ENCODE assay signal across 2 worm cellular contexts in the genomic region with DNA sequence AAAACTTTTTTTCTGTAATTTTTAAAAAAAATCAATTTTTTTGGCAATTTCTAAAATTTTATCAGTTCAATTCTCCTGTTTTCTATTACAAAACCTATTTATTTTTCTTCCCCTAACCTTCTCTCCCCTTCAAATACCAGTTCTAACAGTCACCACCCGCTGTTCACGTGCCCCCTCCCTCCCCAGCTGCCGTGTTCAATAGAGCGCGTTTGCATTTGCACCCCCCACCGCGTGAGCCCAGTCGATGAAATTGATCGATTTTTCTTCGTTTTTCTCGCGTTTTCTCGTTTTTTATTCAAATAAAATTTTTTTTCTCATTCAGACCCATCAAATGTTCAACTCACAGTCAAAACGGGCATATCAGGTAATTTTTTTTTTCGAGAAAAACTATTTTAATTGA.
TF ChIP-seq lines count a peak whose summit lies in the region.

atg-9 (plus strand) TSS at position 332 of the 400 bp plus-strand sequence.

TF ChIP-seq in whole organism, L2 larva, 48 proteins besides CTCF, POLR2A, EP300 and RAD21 (continued from another document):
- TF ChIP-seq ama-1 (optimal IDR thresholded peaks at IDR 0.05; lab: Kevin White, UChicago) (peak; percentile 58), lin-13 (GFP tag; optimal IDR thresholded peaks at IDR 0.05; lab: Kevin White, UChicago) (peak; percentile 53), mdl-1 (tag; optimal IDR thresholded peaks at IDR 0.05; lab: Kevin White, UChicago) (peak; percentile 59 to 89), fos-1 (tag; optimal IDR thresholded peaks at IDR 0.05; lab: Kevin White, UChicago) (peak; percentile 67), unc-39 (tag; optimal IDR thresholded peaks at IDR 0.05; lab: Kevin White, UChicago) (no peak), sem-4 (tag; optimal IDR thresholded peaks at IDR 0.05; lab: Kevin White, UChicago) (peak; percentile 55), gmeb-1 (tag; optimal IDR thresholded peaks at IDR 0.05; lab: Kevin White, UChicago) (peak; percentile 75), lin-39 (tag; optimal IDR thresholded peaks at IDR 0.05; lab: Kevin White, UChicago) (no peak), nhr-129 (tag; optimal IDR thresholded peaks at IDR 0.05; lab: Kevin White, UChicago) (peak; percentile 71), sma-3 (GFP tag; optimal IDR thresholded peaks at IDR 0.05; lab: Kevin White, UChicago) (peak; percentile 58), mab-5 (tag; optimal IDR thresholded peaks at IDR 0.05; lab: Kevin White, UChicago) (peak; percentile 6), nhr-23 (tag; optimal IDR thresholded peaks at IDR 0.05; lab: Kevin White, UChicago) (no peak), ztf-11 (tag; optimal IDR thresholded peaks at IDR 0.05; lab: Kevin White, UChicago) (no peak), nhr-25 (tag; optimal IDR thresholded peaks at IDR 0.05; lab: Kevin White, UChicago) (peak; percentile 84), skn-1 (tag; optimal IDR thresholded peaks at IDR 0.05; lab: Kevin White, UChicago) (no peak), nhr-77 (tag; optimal IDR thresholded peaks at IDR 0.05; lab: Kevin White, UChicago) (no peak)

TF ChIP-seq in whole organism, L4 larva, 104 proteins besides CTCF, POLR2A, EP300 and RAD21 (continued from another document):
- TF ChIP-seq daf-19 (GFP tag; conservative IDR thresholded peaks at IDR 0.05; lab: Robert Waterston, UW): no peak
- no peak for TF ChIP-seq nhr-42 (GFP tag; IDR thresholded peaks at IDR 0.05; lab: Robert Waterston, UW)
- no peak for TF ChIP-seq lin-39 (tag; optimal IDR thresholded peaks at IDR 0.05; lab: Kevin White, UChicago)
- peak; percentile 27; the same call in 1 of the 2 replicates for TF ChIP-seq set-16 (GFP tag; IDR thresholded peaks at IDR 0.05; lab: Robert Waterston, UW)
- TF ChIP-seq vab-7 (GFP tag; IDR thresholded peaks at IDR 0.05; lab: Robert Waterston, UW): peak; percentile 51; the same call in 1 of the 2 replicates
- no peak for TF ChIP-seq spr-3 (GFP tag; optimal IDR thresholded peaks at IDR 0.05; lab: Kevin White, UChicago)
- TF ChIP-seq mxl-3 (GFP tag; optimal IDR thresholded peaks at IDR 0.05; lab: Kevin White, UChicago): peak; percentile 83
- TF ChIP-seq pha-4 (GFP tag; IDR thresholded peaks at IDR 0.05; lab: Robert Waterston, UW): peak; percentile 63; the same call in 1 of the 2 replicates
- no peak for TF ChIP-seq pha-4 (tag; optimal IDR thresholded peaks at IDR 0.05; lab: Kevin White, UChicago)
- TF ChIP-seq nhr-25 (tag; optimal IDR thresholded peaks at IDR 0.05; lab: Kevin White, UChicago; ENCODE audit: borderline replicate concordance, insufficient read depth): peak; percentile 53
- TF ChIP-seq nhr-237 (tag; optimal IDR thresholded peaks at IDR 0.05; lab: Kevin White, UChicago): no peak
- peak; percentile 71 for TF ChIP-seq nhr-28 (tag; optimal IDR thresholded peaks at IDR 0.05; lab: Kevin White, UChicago)
- no peak for TF ChIP-seq attf-4 (tag; optimal IDR thresholded peaks at IDR 0.05; lab: Kevin White, UChicago)
- TF ChIP-seq tag-97 (GFP tag; IDR thresholded peaks at IDR 0.05; lab: Robert Waterston, UW): no peak
- TF ChIP-seq zfp-3 (GFP tag; conservative IDR thresholded peaks at IDR 0.05; lab: Robert Waterston, UW): 0 out of 2 replicates have a peak, but pooled peaks have one; percentile 59
- TF ChIP-seq rbr-2 (tag; optimal IDR thresholded peaks at IDR 0.05; lab: Kevin White, UChicago): peak; percentile 46
- no peak for TF ChIP-seq duxl-1 (tag; optimal IDR thresholded peaks at IDR 0.05; lab: Kevin White, UChicago; ENCODE audit: poor library complexity)
- peak; percentile 53 for TF ChIP-seq lin-13 (GFP tag; optimal IDR thresholded peaks at IDR 0.05; lab: Kevin White, UChicago)
- peak; percentile 99 for TF ChIP-seq hlh-30 (tag; optimal IDR thresholded peaks at IDR 0.05; lab: Kevin White, UChicago; ENCODE audit: insufficient read depth)
- no peak for TF ChIP-seq skn-1 (tag; optimal IDR thresholded peaks at IDR 0.05; lab: Kevin White, UChicago)
- no peak for TF ChIP-seq pqm-1 (tag; optimal IDR thresholded peaks at IDR 0.05; lab: Kevin White, UChicago)
- no peak for TF ChIP-seq F10B5.3 (tag; optimal IDR thresholded peaks at IDR 0.05; lab: Kevin White, UChicago)
- TF ChIP-seq dve-1 (tag; optimal IDR thresholded peaks at IDR 0.05; lab: Kevin White, UChicago; ENCODE audit: insufficient read depth): peak; percentile 85
- TF ChIP-seq nhr-10 (tag; optimal IDR thresholded peaks at IDR 0.05; lab: Kevin White, UChicago): no peak
- TF ChIP-seq madf-9 (GFP tag; conservative IDR thresholded peaks at IDR 0.05; lab: Robert Waterston, UW): peak; percentile 45; the same call in 1 of the 2 replicates
- TF ChIP-seq daf-12 (tag; optimal IDR thresholded peaks at IDR 0.05; lab: Kevin White, UChicago): no peak
- no peak for TF ChIP-seq ceh-82 (tag; optimal IDR thresholded peaks at IDR 0.05; lab: Kevin White, UChicago)
- TF ChIP-seq mxl-2 (GFP tag; conservative IDR thresholded peaks at IDR 0.05; lab: Robert Waterston, UW): peak; percentile 58; the same call in 1 of the 2 replicates
- TF ChIP-seq lin-38 (GFP tag; IDR thresholded peaks at IDR 0.05; lab: Robert Waterston, UW): peak; percentile 97
- peak; percentile 28 for TF ChIP-seq nhr-102 (tag; optimal IDR thresholded peaks at IDR 0.05; lab: Kevin White, UChicago)
- no peak for TF ChIP-seq F44E2.7 (GFP tag; IDR thresholded peaks at IDR 0.05; lab: Robert Waterston, UW)
- TF ChIP-seq aha-1 (tag; lab: Kevin White, UChicago): peak; percentile 99
- TF ChIP-seq nhr-76 (tag; optimal IDR thresholded peaks at IDR 0.05; lab: Kevin White, UChicago): no peak
- peak; percentile 59 for TF ChIP-seq nhr-6 (tag; optimal IDR thresholded peaks at IDR 0.05; lab: Kevin White, UChicago)
- TF ChIP-seq dmd-9 (GFP tag; IDR thresholded peaks at IDR 0.05; lab: Robert Waterston, UW): 0 out of 2 replicates have a peak, but pooled peaks have one; percentile 29
- TF ChIP-seq ceh-20 (GFP tag; IDR thresholded peaks at IDR 0.05; lab: Robert Waterston, UW): no peak
- peak; percentile 54 for TF ChIP-seq ctbp-1 (GFP tag; IDR thresholded peaks at IDR 0.05; lab: Robert Waterston, UW)
- TF ChIP-seq egl-27 (tag; optimal IDR thresholded peaks at IDR 0.05; lab: Kevin White, UChicago): no peak
- peak in 1 of 2 experiments; percentile 74 for TF ChIP-seq lsy-2 (tag; optimal IDR thresholded peaks at IDR 0.05; lab: Kevin White, UChicago)
- no peak for TF ChIP-seq F26F4.8 (GFP tag; conservative IDR thresholded peaks at IDR 0.05; lab: Robert Waterston, UW)
- no peak for TF ChIP-seq dmd-8 (GFP tag; IDR thresholded peaks at IDR 0.05; lab: Robert Waterston, UW)
- no peak for TF ChIP-seq spr-1 (tag; optimal IDR thresholded peaks at IDR 0.05; lab: Kevin White, UChicago)
- 0 out of 2 replicates have a peak, but pooled peaks have one; percentile 23 for TF ChIP-seq php-3 (GFP tag; IDR thresholded peaks at IDR 0.05; lab: Robert Waterston, UW)
- no peak for TF ChIP-seq unc-39 (tag; optimal IDR thresholded peaks at IDR 0.05; lab: Kevin White, UChicago)
- no peak for TF ChIP-seq madf-5 (GFP tag; IDR thresholded peaks at IDR 0.05; lab: Robert Waterston, UW)
- peak; percentile 84 for TF ChIP-seq nhr-77 (tag; optimal IDR thresholded peaks at IDR 0.05; lab: Kevin White, UChicago)
- TF ChIP-seq mep-1 (tag; optimal IDR thresholded peaks at IDR 0.05; lab: Kevin White, UChicago): peak; percentile 84
- no peak for TF ChIP-seq fos-1 (tag; optimal IDR thresholded peaks at IDR 0.05; lab: Kevin White, UChicago)
- TF ChIP-seq mdt-29 (GFP tag; IDR thresholded peaks at IDR 0.05; lab: Robert Waterston, UW): no peak
- TF ChIP-seq ceh-28 (tag; optimal IDR thresholded peaks at IDR 0.05; lab: Kevin White, UChicago): no peak
- TF ChIP-seq dmd-6 (GFP tag; IDR thresholded peaks at IDR 0.05; lab: Robert Waterston, UW): peak; percentile 61
- TF ChIP-seq ceh-62 (tag; optimal IDR thresholded peaks at IDR 0.05; lab: Kevin White, UChicago): no peak
- TF ChIP-seq Y75B8A.6 (GFP tag; IDR thresholded peaks at IDR 0.05; lab: Robert Waterston, UW): peak; percentile 68; the same call in 1 of the 2 replicates
- peak; percentile 46; the same call in 1 of the 2 replicates for TF ChIP-seq T26A8.4 (GFP tag; IDR thresholded peaks at IDR 0.05; lab: Robert Waterston, UW)
- TF ChIP-seq jun-1 (tag; optimal IDR thresholded peaks at IDR 0.05; lab: Kevin White, UChicago): no peak
- TF ChIP-seq R02D3.7 (tag; optimal IDR thresholded peaks at IDR 0.05; lab: Kevin White, UChicago): no peak
- TF ChIP-seq sdz-12 (GFP tag; optimal IDR thresholded peaks at IDR 0.05; lab: Kevin White, UChicago): no peak
- no peak for TF ChIP-seq Y5F2A.4 (GFP tag; optimal IDR thresholded peaks at IDR 0.05; lab: Kevin White, UChicago)
- TF ChIP-seq lin-1 (GFP tag; IDR thresholded peaks at IDR 0.05; lab: Robert Waterston, UW): peak; percentile 85
- peak; percentile 93 for TF ChIP-seq hlh-11 (tag; optimal IDR thresholded peaks at IDR 0.05; lab: Kevin White, UChicago)
- no peak for TF ChIP-seq tra-1 (GFP tag; IDR thresholded peaks at IDR 0.05; lab: Robert Waterston, UW)
